Worm (Caenorhabditis elegans): ENCODE results near the gene clik-2.

ce11 chrX:7689119-7689518, at the start of gene clik-2:
- TF ChIP-seq lin-13 (tag; optimal IDR thresholded peaks at IDR 0.05) = no peak
- TF ChIP-seq nhr-237 (tag; optimal IDR thresholded peaks at IDR 0.05) = no peak
- TF ChIP-seq ceh-83 (GFP tag; optimal IDR thresholded peaks at IDR 0.05) = no peak
- no peak for TF ChIP-seq unc-39 (tag; optimal IDR thresholded peaks at IDR 0.05)
- no peak for TF ChIP-seq snpc-4 (tag; optimal IDR thresholded peaks at IDR 0.05)
- no peak for TF ChIP-seq nhr-28 (tag; optimal IDR thresholded peaks at IDR 0.05)
- TF ChIP-seq unc-62 (GFP tag; optimal IDR thresholded peaks at IDR 0.05) = no peak
- TF ChIP-seq ceh-39 (tag; optimal IDR thresholded peaks at IDR 0.05) = no peak
- no peak for TF ChIP-seq nhr-76 (tag; optimal IDR thresholded peaks at IDR 0.05)
- TF ChIP-seq lsy-2 (tag; optimal IDR thresholded peaks at IDR 0.05) = no peak
- no peak for TF ChIP-seq ces-1 (GFP tag; optimal IDR thresholded peaks at IDR 0.05)
- no peak for TF ChIP-seq ztf-11 (tag; optimal IDR thresholded peaks at IDR 0.05)
- TF ChIP-seq pha-4 (tag; optimal IDR thresholded peaks at IDR 0.05) = no peak
- no peak for TF ChIP-seq hlh-1 (tag; optimal IDR thresholded peaks at IDR 0.05)
